Fruit fly (Drosophila melanogaster): ENCODE results near the gene hoe2.

dm6 chr2L:4965420-4965819, 29.2 kb upstream of the hoe2 start, which contains the start of gene CG34125:
- TF ChIP-seq tio (GFP tag; optimal IDR thresholded peaks at IDR 0.05): no peak
- TF ChIP-seq CG31441 (GFP tag; IDR thresholded peaks at IDR 0.05): no peak
- TF ChIP-seq corto (GFP tag; optimal IDR thresholded peaks at IDR 0.05): no peak
- TF ChIP-seq ac (GFP tag; optimal IDR thresholded peaks at IDR 0.05): no peak
- no peak for TF ChIP-seq HLH3B (GFP tag; IDR thresholded peaks at IDR 0.05)
- no peak for TF ChIP-seq danr (GFP tag; IDR thresholded peaks at IDR 0.05)
- no peak for TF ChIP-seq Taf1 (GFP tag; IDR thresholded peaks at IDR 0.05)

Data from whole organism, embryonic.